Worm (Caenorhabditis elegans): Measurements from ENCODE around the gene R08C7.1.
A peak's percentile ranks its signal among the peaks of the same experiment; 100 is the strongest.

R08C7.1 gene

ce11 chrIV:4472418-4473173 lies 20.9 kb downstream of the R08C7.1 start:
- no peak for TF ChIP-seq lin-11 (tag; optimal IDR thresholded peaks at IDR 0.05)
- TF ChIP-seq hlh-30 (tag; optimal IDR thresholded peaks at IDR 0.05; ENCODE audit: insufficient read depth) = peak; percentile 8

- no peak for TF ChIP-seq nhr-11 (tag; optimal IDR thresholded peaks at IDR 0.05)
Observed at ce11 chrIV:4473767-4474166, 22.1 kb downstream of the R08C7.1 start.

- no peak for TF ChIP-seq ceh-22 (tag; optimal IDR thresholded peaks at IDR 0.05)
- TF ChIP-seq fkh-6 (tag; optimal IDR thresholded peaks at IDR 0.05) = no peak
- TF ChIP-seq dmd-4 (tag; optimal IDR thresholded peaks at IDR 0.05; ENCODE audit: borderline replicate concordance) = no peak
- TF ChIP-seq zip-5 (tag; optimal IDR thresholded peaks at IDR 0.05) = no peak
- TF ChIP-seq lin-11 (tag; optimal IDR thresholded peaks at IDR 0.05) = no peak
- no peak for TF ChIP-seq ets-4 (tag; optimal IDR thresholded peaks at IDR 0.05)
- TF ChIP-seq hlh-15 (tag; optimal IDR thresholded peaks at IDR 0.05) = no peak
- TF ChIP-seq F13H6.1 (tag; optimal IDR thresholded peaks at IDR 0.05) = no peak
- no peak for TF ChIP-seq che-1 (tag; optimal IDR thresholded peaks at IDR 0.05)
- no peak for TF ChIP-seq syd-9 (tag; optimal IDR thresholded peaks at IDR 0.05)
- no peak for TF ChIP-seq rnt-1 (tag; optimal IDR thresholded peaks at IDR 0.05)
- TF ChIP-seq ahr-1 (tag; optimal IDR thresholded peaks at IDR 0.05) = no peak
- no peak for TF ChIP-seq unc-42 (tag; optimal IDR thresholded peaks at IDR 0.05)
- no peak for TF ChIP-seq eyg-1 (tag; optimal IDR thresholded peaks at IDR 0.05)
- TF ChIP-seq C38D4.7 (GFP tag; optimal IDR thresholded peaks at IDR 0.05) = no peak
- TF ChIP-seq mec-3 (tag; optimal IDR thresholded peaks at IDR 0.05; ENCODE audit: borderline replicate concordance) = no peak
- TF ChIP-seq elt-4 (tag; optimal IDR thresholded peaks at IDR 0.05) = no peak
Observed at ce11 chrIV:4475362-4476086, 23.8 kb downstream of the R08C7.1 start.

- TF ChIP-seq K09A11.1 (tag; optimal IDR thresholded peaks at IDR 0.05; ENCODE audit: insufficient read depth) = no peak
- TF ChIP-seq ceh-18 (tag; optimal IDR thresholded peaks at IDR 0.05) = peak; percentile 82
- TF ChIP-seq unc-55 (GFP tag; optimal IDR thresholded peaks at IDR 0.05) = peak; percentile 51
Observed at ce11 chrIV:4477009-4477471, 25.4 kb downstream of the R08C7.1 start, which contains the start of gene M01H9.3. Gene M01H9.3, minus strand, starts transcription at chrIV:4477059.

- TF ChIP-seq unc-3 (GFP tag; conservative IDR thresholded peaks at IDR 0.05) (no peak), unc-3 (tag; optimal IDR thresholded peaks at IDR 0.05) (no peak), fkh-6 (tag; optimal IDR thresholded peaks at IDR 0.05) (no peak), nfya-1 (tag; optimal IDR thresholded peaks at IDR 0.05) (no peak), tbx-2 (tag; optimal IDR thresholded peaks at IDR 0.05) (no peak)
Observed at ce11 chrIV:4478612-4479011, 26.9 kb downstream of the R08C7.1 start.

ce11 chrIV:4480027-4480426 lies 28.4 kb downstream of the R08C7.1 start, which contains the start of gene M01H9.10:
Gene M01H9.10, minus strand, starts transcription at chrIV:4480127.
- TF ChIP-seq zip-5 (tag; optimal IDR thresholded peaks at IDR 0.05) = no peak
- no peak for TF ChIP-seq elt-4 (tag; optimal IDR thresholded peaks at IDR 0.05)
- TF ChIP-seq pag-3 (tag; optimal IDR thresholded peaks at IDR 0.05; ENCODE audit: borderline replicate concordance) = no peak
- no peak for TF ChIP-seq ceh-34 (tag; optimal IDR thresholded peaks at IDR 0.05)
- TF ChIP-seq odd-2 (tag; optimal IDR thresholded peaks at IDR 0.05) = no peak
- no peak for TF ChIP-seq elt-2 (tag; optimal IDR thresholded peaks at IDR 0.05)
- no peak for TF ChIP-seq ahr-1 (tag; optimal IDR thresholded peaks at IDR 0.05)
- no peak for TF ChIP-seq sdc-2 (tag; optimal IDR thresholded peaks at IDR 0.05)
- TF ChIP-seq sox-2 (GFP tag; IDR thresholded peaks at IDR 0.05) = no peak
- TF ChIP-seq Y22D7AL.16 (tag; optimal IDR thresholded peaks at IDR 0.05) = no peak
- no peak for TF ChIP-seq pha-2 (tag; optimal IDR thresholded peaks at IDR 0.05)
- TF ChIP-seq madf-2 (tag; optimal IDR thresholded peaks at IDR 0.05) = no peak
- no peak for TF ChIP-seq hlh-13 (GFP tag; optimal IDR thresholded peaks at IDR 0.05)
- TF ChIP-seq syd-9 (tag; optimal IDR thresholded peaks at IDR 0.05) = no peak
- TF ChIP-seq ceh-24 (tag; optimal IDR thresholded peaks at IDR 0.05) = no peak
